Fruit fly (Drosophila melanogaster) whole organism, embryonic: ENCODE results near the gene CG42726.
A peak's percentile ranks its signal among the peaks of the same experiment; 100 is the strongest.

Experiments used
- CG10366 ChIP-seq: fragments of 200-800 bp; sonication (Bioruptor generic); IDR thresholded peaks from 2 replicates; pipeline ENCODE4 v1.3.6; 2022; ENCODE audit warnings: missing biosample characterization, missing genetic modification characterization
- CG10959 ChIP-seq: fragments of 200-800 bp; sonication (Bioruptor generic); IDR thresholded peaks from 2 replicates; pipeline ENCODE4 v1.3.6; 2022; ENCODE audit warnings: missing biosample characterization, missing genetic modification characterization
- CG11093 ChIP-seq: fragments of 200-800 bp; sonication (Bioruptor generic); IDR thresholded peaks from 3 replicates; pipeline ENCODE4 v1.3.6; 2022; ENCODE audit warnings: missing biosample characterization, missing genetic modification characterization
- CG11456 ChIP-seq: fragments of 200-800 bp; sonication (Bioruptor generic); IDR thresholded peaks from 3 replicates; pipeline ENCODE4 v1.3.6; 2022; ENCODE audit warnings: missing biosample characterization, missing genetic modification characterization
- CG14050 ChIP-seq: fragments of 200-800 bp; sonication (Bioruptor generic); IDR thresholded peaks from 3 replicates; pipeline ENCODE4 v1.3.6; 2022; ENCODE audit warnings: missing biosample characterization, missing genetic modification characterization
- CG14441 ChIP-seq: fragments of 200-800 bp; sonication (Bioruptor generic); IDR thresholded peaks from 2 replicates; pipeline ENCODE4 v1.3.6; 2022; ENCODE audit warnings: missing biosample characterization, missing genetic modification characterization
- CG14667 ChIP-seq: fragments of 200-800 bp; sonication (Bioruptor generic); IDR thresholded peaks from 2 replicates; pipeline ENCODE4 v1.3.6; 2022; ENCODE audit warnings: missing biosample characterization, missing genetic modification characterization
- CG16863 ChIP-seq: fragments of 200-800 bp; sonication (Bioruptor generic); optimal IDR thresholded peaks from 3 replicates; lab custom pipeline; 2016; ENCODE audit warnings: missing biosample characterization, missing genetic modification characterization
- CG17802 ChIP-seq: fragments of 200-800 bp; sonication (Bioruptor generic); optimal IDR thresholded peaks from 2 replicates; lab custom pipeline; 2018; ENCODE audit warnings: missing biosample characterization, mild to moderate bottlenecking, missing genetic modification characterization, moderate library complexity
- CG17829 ChIP-seq: fragments of 200-800 bp; optimal IDR thresholded peaks from 2 replicates; lab custom pipeline; 2019; ENCODE audit warnings: missing biosample characterization, mild to moderate bottlenecking, missing genetic modification characterization, moderate library complexity
- CG31224 ChIP-seq: fragments of 200-800 bp; sonication (Bioruptor generic); IDR thresholded peaks from 2 replicates; pipeline ENCODE4 v1.3.6; 2022; ENCODE audit warnings: missing biosample characterization, missing genetic modification characterization
- CG32532 ChIP-seq: fragments of 200-800 bp; sonication (Bioruptor generic); IDR thresholded peaks from 2 replicates; pipeline ENCODE4 v1.3.6; 2022; ENCODE audit warnings: missing biosample characterization, missing genetic modification characterization
- CG3407 ChIP-seq: fragments of 200-800 bp; sonication (Bioruptor generic); optimal IDR thresholded peaks from 2 replicates; lab custom pipeline; 2018; ENCODE audit warnings: missing biosample characterization, mild to moderate bottlenecking, missing genetic modification characterization
- CG3847 ChIP-seq: fragments of 200-800 bp; sonication (Bioruptor generic); IDR thresholded peaks from 2 replicates; pipeline ENCODE4 v1.3.6; 2022; ENCODE audit warnings: missing biosample characterization, missing genetic modification characterization
- CG43689 ChIP-seq: fragments of 200-800 bp; sonication (Bioruptor generic); IDR thresholded peaks from 2 replicates; pipeline ENCODE4 v1.3.6; 2022; ENCODE audit warnings: missing biosample characterization, missing genetic modification characterization
- CG4730 ChIP-seq: fragments of 200-800 bp; sonication (Bioruptor generic); IDR thresholded peaks from 2 replicates; pipeline ENCODE4 v1.3.6; 2022; ENCODE audit warnings: missing biosample characterization, missing genetic modification characterization
- CG6654 ChIP-seq: fragments of 200-800 bp; sonication (Bioruptor generic); optimal IDR thresholded peaks from 2 replicates; lab custom pipeline; 2017; ENCODE audit warnings: missing biosample characterization, mild to moderate bottlenecking, missing genetic modification characterization
- CG7963 ChIP-seq: fragments of 200-800 bp; sonication (Bioruptor generic); IDR thresholded peaks from 3 replicates; pipeline ENCODE4 v1.3.6; 2022; ENCODE audit warnings: missing biosample characterization, missing genetic modification characterization; ENCODE audit not compliant: partially characterized antibody
- Chrac-16 ChIP-seq: fragments of 200-800 bp; sonication (Bioruptor generic); optimal IDR thresholded peaks from 3 replicates; lab custom pipeline; 2016; ENCODE audit warnings: missing biosample characterization, missing genetic modification characterization
- E2f2 ChIP-seq: fragments of 200-800 bp; sonication (Bioruptor generic); IDR thresholded peaks from 2 replicates; pipeline ENCODE4 v1.3.6; 2022; ENCODE audit warnings: missing biosample characterization, missing genetic modification characterization
- Gsc ChIP-seq: fragments of 200-800 bp; sonication (Bioruptor generic); IDR thresholded peaks from 2 replicates; pipeline ENCODE4 v1.3.6; 2022; ENCODE audit warnings: missing biosample characterization, missing genetic modification characterization
- HLH3B ChIP-seq: fragments of 200-800 bp; sonication (Bioruptor generic); IDR thresholded peaks from 2 replicates; pipeline ENCODE4 v1.3.6; 2022; ENCODE audit warnings: missing biosample characterization, missing genetic modification characterization
- Med ChIP-seq: fragments of 200-800 bp; sonication (Bioruptor generic); peaks from one replicate; lab custom pipeline; 2016; ENCODE audit warnings: missing biosample characterization, missing genetic modification characterization, mild to moderate bottlenecking, inconsistent platforms, moderate library complexity
- Oli ChIP-seq: fragments of 200-800 bp; sonication (Bioruptor generic); optimal IDR thresholded peaks from 2 replicates; lab custom pipeline; 2018; ENCODE audit warnings: missing biosample characterization, mild to moderate bottlenecking, missing genetic modification characterization, moderate library complexity
- Rfx ChIP-seq: fragments of 200-800 bp; sonication (Bioruptor generic); IDR thresholded peaks from 2 replicates; pipeline ENCODE4 v1.3.6; 2022; ENCODE audit warnings: missing biosample characterization, missing genetic modification characterization
- Scr ChIP-seq: fragments of 200-800 bp; sonication (Bioruptor generic); IDR thresholded peaks from 2 replicates; pipeline ENCODE4 v1.3.6; 2022; ENCODE audit warnings: missing biosample characterization, missing genetic modification characterization; ENCODE audit not compliant: partially characterized antibody
- Spps ChIP-seq: fragments of 200-800 bp; sonication (Bioruptor generic); optimal IDR thresholded peaks from 2 replicates; lab custom pipeline; 2018; ENCODE audit warnings: missing biosample characterization, mild to moderate bottlenecking, missing genetic modification characterization
- Trl ChIP-seq, 3 experiments: fragments of >200 bp in 2 of 3; fragments of 200-800 bp in 1 of 3; sonication (Bioruptor generic) in 1 of 3; optimal IDR thresholded peaks; 2 replicates in 1 of 3; 3 replicates in 2 of 3; lab custom pipeline; 2016 to 2017; ENCODE audit warnings: missing biosample characterization in 1 of 3, missing genetic modification characterization in 1 of 3
- abd-A ChIP-seq: fragments of 200-800 bp; sonication (Bioruptor generic); optimal IDR thresholded peaks from 3 replicates; lab custom pipeline; 2019; ENCODE audit warnings: missing biosample characterization, mild to moderate bottlenecking, missing genetic modification characterization, moderate library complexity
- al ChIP-seq: fragments of 200-800 bp; sonication (Bioruptor generic); IDR thresholded peaks from 2 replicates; pipeline ENCODE4 v1.3.6; 2022; ENCODE audit warnings: missing biosample characterization, missing genetic modification characterization
- cad ChIP-seq: fragments of >200 bp; optimal IDR thresholded peaks from 2 replicates; lab custom pipeline; 2017; ENCODE audit warnings: missing biosample characterization, missing genetic modification characterization
- caup ChIP-seq: fragments of 200-800 bp; sonication (Bioruptor generic); optimal IDR thresholded peaks from 3 replicates; lab custom pipeline; 2017; ENCODE audit warnings: missing biosample characterization, mild to moderate bottlenecking, missing genetic modification characterization, moderate library complexity; ENCODE audit not compliant: severe bottlenecking
- chm ChIP-seq: fragments of 200-800 bp; sonication (Bioruptor generic); IDR thresholded peaks from 2 replicates; pipeline ENCODE4 v1.3.6; 2022; ENCODE audit warnings: missing biosample characterization, missing genetic modification characterization
- chn ChIP-seq: fragments of 200-800 bp; sonication (Bioruptor generic); optimal IDR thresholded peaks from 2 replicates; lab custom pipeline; 2016; ENCODE audit warnings: missing biosample characterization, missing genetic modification characterization
- danr ChIP-seq: fragments of 200-800 bp; sonication (Bioruptor generic); IDR thresholded peaks from 2 replicates; pipeline ENCODE4 v1.3.6; 2022; ENCODE audit warnings: missing biosample characterization, missing genetic modification characterization
- dysf ChIP-seq: fragments of 200-800 bp; sonication (Bioruptor generic); IDR thresholded peaks from 3 replicates; pipeline ENCODE4 v1.3.6; 2022; ENCODE audit warnings: missing biosample characterization, missing genetic modification characterization
- grau ChIP-seq: fragments of 200-800 bp; optimal IDR thresholded peaks from 3 replicates; lab custom pipeline; 2019; ENCODE audit warnings: missing biosample characterization, mild to moderate bottlenecking, missing genetic modification characterization, moderate library complexity
- gro ChIP-seq: fragments of 200-800 bp; sonication (Bioruptor generic); optimal IDR thresholded peaks from 2 replicates; lab custom pipeline; 2016; ENCODE audit warnings: missing biosample characterization, missing genetic modification characterization
- pan ChIP-seq, 4 experiments: fragments of >200 bp in 3 of 4; fragments of 200-800 bp in 1 of 4; sonication (Bioruptor generic) in 1 of 4; optimal IDR thresholded peaks in 3 of 4; IDR thresholded peaks in 1 of 4; 2 replicates each; pipeline versions ENCODE4 v1.3.6 to Lab custom; 2017 to 2022; ENCODE audit warnings: missing biosample characterization in 2 of 4, missing genetic modification characterization in 2 of 4, mixed read lengths in 1 of 4
- row ChIP-seq: fragments of 200-800 bp; sonication (Bioruptor generic); IDR thresholded peaks from 3 replicates; pipeline ENCODE4 v1.3.6; 2022; ENCODE audit warnings: missing biosample characterization, missing genetic modification characterization
- sc ChIP-seq, 3 experiments: fragments of >200 bp in 2 of 3; fragments of 200-800 bp in 1 of 3; sonication (Bioruptor generic) in 1 of 3; optimal IDR thresholded peaks; 2 replicates in 2 of 3; 3 replicates in 1 of 3; lab custom pipeline; 2017; ENCODE audit warnings: mild to moderate bottlenecking in 1 of 3, missing biosample characterization in 1 of 3, missing genetic modification characterization in 1 of 3, missing genetic modification reagents in 1 of 3
- sens ChIP-seq: fragments of 200-800 bp; sonication (Bioruptor generic); peaks from one replicate; lab custom pipeline; 2016; ENCODE audit warnings: missing biosample characterization, missing genetic modification characterization
- sisA ChIP-seq: fragments of 200-800 bp; sonication (Bioruptor generic); IDR thresholded peaks from 2 replicates; pipeline ENCODE4 v1.3.6; 2022; ENCODE audit warnings: missing biosample characterization, missing genetic modification characterization
- so ChIP-seq: fragments of 200-800 bp; sonication (Bioruptor generic); IDR thresholded peaks from 3 replicates; pipeline ENCODE4 v1.3.6; 2022; ENCODE audit warnings: missing biosample characterization, missing genetic modification characterization
- stc ChIP-seq: fragments of 200-800 bp; sonication (Bioruptor generic); IDR thresholded peaks from 2 replicates; pipeline ENCODE4 v1.3.6; 2022; ENCODE audit warnings: missing biosample characterization, missing genetic modification characterization
- tgo ChIP-seq: fragments of 200-800 bp; sonication (Bioruptor generic); IDR thresholded peaks from 3 replicates; pipeline ENCODE4 v1.3.6; 2022; ENCODE audit warnings: missing biosample characterization, missing genetic modification characterization

The CG42726 gene

dm6 chr3R:15340052-15340732 is 7.7 kb upstream of the CG42726 start, which contains the start of gene SerRS-m (continued):
- TF ChIP-seq CG7963 (GFP tag; lab: Robert Waterston, UW) (no peak), Chrac-16 (GFP tag; lab: Kevin White, UChicago) (no peak), CG43689 (GFP tag; lab: Robert Waterston, UW) (no peak), CG14050 (GFP tag; lab: Robert Waterston, UW) (no peak)

dm6 chr3R:15342432-15342925 is 5.4 kb upstream of the CG42726 start:
- TF ChIP-seq Oli (tag; lab: Kevin White, UChicago) (no peak), HLH3B (GFP tag; lab: Robert Waterston, UW) (0 out of 2 replicates have a peak, but pooled peaks have one; percentile 22), Trl (optimal IDR thresholded peaks at IDR 0.05; lab: Kevin White, UChicago) (peak in 1 of 2 experiments; percentile 27), Trl (GFP tag; optimal IDR thresholded peaks at IDR 0.05; lab: Kevin White, UChicago) (no peak), Gsc (no peak), CG6654 (GFP tag; lab: Kevin White, UChicago) (no peak), row (GFP tag; lab: Robert Waterston, UW) (peak; percentile 12; the same call in 1 of the 3 replicates), CG4730 (GFP tag; lab: Robert Waterston, UW) (0 out of 2 replicates have a peak, but pooled peaks have one; percentile 5), CG17829 (tag; lab: Kevin White, UChicago) (no peak), sisA (no peak), abd-A (tag; lab: Kevin White, UChicago) (no peak), CG11456 (GFP tag; lab: Robert Waterston, UW) (peak; percentile 56; the same call in 2 of the 3 replicates), cad (GFP tag; lab: Kevin White, UChicago) (no peak), caup (no peak), danr (no peak), CG14667 (GFP tag; lab: Robert Waterston, UW) (peak; percentile 34; the same call in 1 of the 2 replicates), E2f2 (GFP tag; lab: Robert Waterston, UW) (peak; percentile 30; the same call in 1 of the 2 replicates), dysf (GFP tag; lab: Robert Waterston, UW) (peak; percentile 33; the same call in 1 of the 3 replicates), CG10366 (GFP tag; lab: Robert Waterston, UW) (0 out of 2 replicates have a peak, but pooled peaks have one; percentile 25), Rfx (GFP tag; lab: Robert Waterston, UW) (peak; percentile 25; the same call in 1 of the 2 replicates), CG11093 (GFP tag; lab: Robert Waterston, UW) (0 out of 3 replicates have a peak, but pooled peaks have one; percentile 9), CG17802 (no peak), CG31224 (GFP tag; lab: Robert Waterston, UW) (peak; percentile 16; the same call in 1 of the 2 replicates), CG14441 (GFP tag; lab: Robert Waterston, UW) (peak; percentile 15; the same call in 1 of the 2 replicates), Spps (tag; lab: Kevin White, UChicago) (no peak), gro (GFP tag; lab: Kevin White, UChicago) (no peak), tgo (GFP tag; lab: Robert Waterston, UW) (peak; percentile 25; the same call in 2 of the 3 replicates), stc (peak; percentile 4; the same call in 1 of the 2 replicates), CG3407 (GFP tag; lab: Kevin White, UChicago) (no peak), al (GFP tag; lab: Robert Waterston, UW) (0 out of 2 replicates have a peak, but pooled peaks have one; percentile 7), chn (GFP tag; lab: Kevin White, UChicago) (no peak), CG16863 (GFP tag; lab: Kevin White, UChicago) (no peak), Scr (GFP tag; lab: Robert Waterston, UW) (peak; percentile 16; the same call in 1 of the 2 replicates), CG3847 (GFP tag; lab: Robert Waterston, UW) (no peak), CG10959 (GFP tag; lab: Robert Waterston, UW) (0 out of 2 replicates have a peak, but pooled peaks have one; percentile 44), sc (optimal IDR thresholded peaks at IDR 0.05; lab: Kevin White, UChicago) (no peak), sc (GFP tag; optimal IDR thresholded peaks at IDR 0.05; lab: Kevin White, UChicago) (no peak), chm (peak; percentile 23; the same call in 1 of the 2 replicates), sens (GFP tag; lab: Kevin White, UChicago) (peak; percentile 63), so (GFP tag; lab: Robert Waterston, UW) (no peak), Med (GFP tag; lab: Kevin White, UChicago) (peak; percentile 40), grau (tag; lab: Kevin White, UChicago) (peak; percentile 93), pan (optimal IDR thresholded peaks at IDR 0.05; lab: Kevin White, UChicago) (no peak), pan (GFP tag; optimal IDR thresholded peaks at IDR 0.05 in 1 of 2, IDR thresholded peaks at IDR 0.05 in 1 of 2) (peak in 1 of 2 experiments; percentile 34), CG32532 (GFP tag; lab: Robert Waterston, UW) (peak; percentile 18; the same call in 1 of the 2 replicates)
